Worm (Caenorhabditis elegans): Measurements from ENCODE around the gene rad-50.

rad-50 gene

ce11 chrV:12233425-12233824, 12.0 kb upstream of the rad-50 start:
- TF ChIP-seq flt-1 (GFP tag; IDR thresholded peaks at IDR 0.05), result no peak
- TF ChIP-seq T22C8.4 (GFP tag; IDR thresholded peaks at IDR 0.05), result no peak
- no peak for TF ChIP-seq klf-2 (GFP tag; conservative IDR thresholded peaks at IDR 0.05)
- TF ChIP-seq ztf-23 (GFP tag; IDR thresholded peaks at IDR 0.05), result no peak
- no peak for TF ChIP-seq cog-1 (tag; optimal IDR thresholded peaks at IDR 0.05)
- no peak for TF ChIP-seq ztf-29 (GFP tag; IDR thresholded peaks at IDR 0.05)

ce11 chrV:12234293-12235004, 11.0 kb upstream of the rad-50 start, which contains the start of gene myo-3:
Gene myo-3, minus strand, starts transcription at chrV:12234343.
- no peak for TF ChIP-seq med-1 (GFP tag; optimal IDR thresholded peaks at IDR 0.05; ENCODE audit: insufficient read depth)
- no peak for TF ChIP-seq ref-1 (GFP tag; conservative IDR thresholded peaks at IDR 0.05)
- no peak for TF ChIP-seq klf-2 (GFP tag; conservative IDR thresholded peaks at IDR 0.05)
- no peak for TF ChIP-seq ztf-29 (GFP tag; IDR thresholded peaks at IDR 0.05)
- TF ChIP-seq tab-1 (GFP tag; IDR thresholded peaks at IDR 0.05), result no peak
- TF ChIP-seq flt-1 (GFP tag; IDR thresholded peaks at IDR 0.05), result no peak
- no peak for TF ChIP-seq cog-1 (tag; optimal IDR thresholded peaks at IDR 0.05)
- TF ChIP-seq T22C8.4 (GFP tag; IDR thresholded peaks at IDR 0.05), result no peak
- no peak for TF ChIP-seq ztf-23 (GFP tag; IDR thresholded peaks at IDR 0.05)

ce11 chrV:12235502-12235901, 9.9 kb upstream of the rad-50 start:
- TF ChIP-seq cog-1 (tag; optimal IDR thresholded peaks at IDR 0.05), result no peak
- no peak for TF ChIP-seq med-1 (GFP tag; optimal IDR thresholded peaks at IDR 0.05; ENCODE audit: insufficient read depth)
- no peak for TF ChIP-seq ztf-23 (GFP tag; IDR thresholded peaks at IDR 0.05)

- TF ChIP-seq tab-1 (GFP tag; IDR thresholded peaks at IDR 0.05), result no peak
- TF ChIP-seq med-1 (GFP tag; optimal IDR thresholded peaks at IDR 0.05; ENCODE audit: insufficient read depth), result no peak
- no peak for TF ChIP-seq klf-2 (GFP tag; conservative IDR thresholded peaks at IDR 0.05)
- TF ChIP-seq cog-1 (tag; optimal IDR thresholded peaks at IDR 0.05), result no peak
- TF ChIP-seq ref-1 (GFP tag; conservative IDR thresholded peaks at IDR 0.05), result no peak
- no peak for TF ChIP-seq flt-1 (GFP tag; IDR thresholded peaks at IDR 0.05)
- no peak for TF ChIP-seq ztf-29 (GFP tag; IDR thresholded peaks at IDR 0.05)
- TF ChIP-seq ztf-23 (GFP tag; IDR thresholded peaks at IDR 0.05), result no peak
- TF ChIP-seq T22C8.4 (GFP tag; IDR thresholded peaks at IDR 0.05), result no peak
These were observed 4.3 kb upstream of the rad-50 start, which contains the start of gene ttr-22 for ce11 chrV:12241126-12241525. Gene ttr-22, plus strand, starts transcription at chrV:12241426.

DNA sequence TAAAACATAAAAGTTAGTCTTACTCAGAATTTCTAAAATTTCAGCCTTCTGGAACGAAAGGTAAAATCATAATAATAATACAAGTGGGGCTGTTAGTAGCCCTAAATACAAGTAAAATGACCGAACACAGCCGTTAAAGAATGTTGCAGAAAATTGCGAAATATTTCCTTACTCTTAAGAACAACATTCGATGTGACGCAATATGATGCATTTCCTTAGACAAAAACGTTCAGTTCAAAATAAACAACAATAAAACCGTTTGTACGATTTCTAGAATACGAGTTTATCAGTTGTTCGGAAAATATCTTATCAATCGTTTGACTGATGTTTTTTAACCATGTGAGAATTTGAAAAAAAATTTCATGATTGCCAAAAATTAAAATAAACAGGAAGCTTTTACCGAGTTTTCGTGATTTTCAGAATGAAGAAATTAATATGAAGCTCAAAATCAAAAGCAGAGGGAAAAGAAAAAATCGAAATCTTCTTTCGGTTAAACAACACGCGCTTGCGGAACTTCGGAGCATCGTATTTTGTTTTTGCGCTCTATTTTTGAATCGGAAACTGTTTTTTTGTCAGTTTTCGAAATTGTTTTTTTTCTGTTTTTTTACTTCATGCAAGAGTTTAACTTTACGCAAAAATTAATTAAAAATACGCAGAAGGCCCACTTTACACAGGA, 469 bp downstream of the rad-50 start:
- no peak for TF ChIP-seq T22C8.4 (GFP tag; IDR thresholded peaks at IDR 0.05)
- no peak for TF ChIP-seq med-1 (GFP tag; optimal IDR thresholded peaks at IDR 0.05; ENCODE audit: insufficient read depth)
- TF ChIP-seq ztf-23 (GFP tag; IDR thresholded peaks at IDR 0.05), result no peak
- TF ChIP-seq ref-1 (GFP tag; conservative IDR thresholded peaks at IDR 0.05), result no peak
- TF ChIP-seq cog-1 (tag; optimal IDR thresholded peaks at IDR 0.05), result no peak
- no peak for TF ChIP-seq ztf-29 (GFP tag; IDR thresholded peaks at IDR 0.05)
- TF ChIP-seq klf-2 (GFP tag; conservative IDR thresholded peaks at IDR 0.05), result no peak
- TF ChIP-seq tab-1 (GFP tag; IDR thresholded peaks at IDR 0.05), result no peak
- TF ChIP-seq flt-1 (GFP tag; IDR thresholded peaks at IDR 0.05), result no peak

ce11 chrV:12251041-12251440, 5.6 kb downstream of the rad-50 start, which contains the start of gene T04H1.5:
Gene T04H1.5, plus strand, starts transcription at chrV:12251341.
- no peak for TF ChIP-seq ztf-23 (GFP tag; IDR thresholded peaks at IDR 0.05)
- TF ChIP-seq tab-1 (GFP tag; IDR thresholded peaks at IDR 0.05), result no peak
- no peak for TF ChIP-seq flt-1 (GFP tag; IDR thresholded peaks at IDR 0.05)
- no peak for TF ChIP-seq cog-1 (tag; optimal IDR thresholded peaks at IDR 0.05)
- TF ChIP-seq ref-1 (GFP tag; conservative IDR thresholded peaks at IDR 0.05), result no peak
- TF ChIP-seq med-1 (GFP tag; optimal IDR thresholded peaks at IDR 0.05; ENCODE audit: insufficient read depth), result no peak
- no peak for TF ChIP-seq klf-2 (GFP tag; conservative IDR thresholded peaks at IDR 0.05)
- TF ChIP-seq T22C8.4 (GFP tag; IDR thresholded peaks at IDR 0.05), result no peak
- no peak for TF ChIP-seq ztf-29 (GFP tag; IDR thresholded peaks at IDR 0.05)

DNA sequence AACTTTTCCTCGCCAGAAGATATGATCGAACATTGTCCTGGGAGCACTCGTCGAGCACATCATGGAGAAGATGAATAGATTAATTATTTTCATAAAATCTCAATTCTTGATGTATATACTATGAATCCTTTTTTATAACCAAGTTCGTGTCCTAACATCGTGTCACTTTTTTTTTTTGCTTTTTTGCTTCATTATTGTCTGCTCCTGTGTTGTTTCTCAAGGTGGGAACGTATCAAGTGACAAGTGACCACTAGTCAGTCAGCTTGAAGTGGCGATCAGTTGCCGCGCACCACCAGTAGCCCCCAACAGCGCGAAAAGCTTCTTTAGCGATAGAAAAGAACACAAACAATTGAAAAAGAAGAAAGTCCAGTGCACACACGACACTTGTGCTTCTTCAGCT, 6.8 kb downstream of the rad-50 start, which contains the start of gene lrx-1:
TSS of gene lrx-1 (plus strand) at position 301 of the 400 bp plus-strand sequence.
- TF ChIP-seq ztf-29 (GFP tag; IDR thresholded peaks at IDR 0.05) (no peak), klf-2 (GFP tag; conservative IDR thresholded peaks at IDR 0.05) (no peak), T22C8.4 (GFP tag; IDR thresholded peaks at IDR 0.05) (no peak), tab-1 (GFP tag; IDR thresholded peaks at IDR 0.05) (no peak), flt-1 (GFP tag; IDR thresholded peaks at IDR 0.05) (no peak), ztf-23 (GFP tag; IDR thresholded peaks at IDR 0.05) (no peak), med-1 (GFP tag; optimal IDR thresholded peaks at IDR 0.05; ENCODE audit: insufficient read depth) (no peak), cog-1 (tag; optimal IDR thresholded peaks at IDR 0.05) (no peak), ref-1 (GFP tag; conservative IDR thresholded peaks at IDR 0.05) (no peak)

DNA sequence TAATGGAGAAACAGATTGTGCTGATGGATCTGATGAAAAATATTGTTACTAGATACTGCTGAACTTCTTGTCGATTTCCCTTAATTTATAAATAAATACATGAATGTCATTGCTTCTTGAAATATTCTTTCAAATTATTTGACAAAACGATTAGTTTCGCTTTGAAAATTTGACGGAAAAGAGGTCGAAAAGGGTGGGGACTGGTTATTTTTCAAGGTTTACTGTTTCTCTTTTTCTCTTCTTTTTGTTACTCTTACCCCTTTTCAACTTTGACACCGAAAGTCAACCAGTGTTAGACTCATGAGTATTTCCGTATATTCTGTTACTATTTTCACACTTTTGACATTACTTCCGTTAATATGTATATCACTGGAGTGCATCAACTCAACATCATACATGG, 9.9 kb downstream of the rad-50 start, which contains the start of gene T04H1.12:
TSS of gene T04H1.12 (plus strand) at position 301 of the 400 bp plus-strand sequence.
- TF ChIP-seq ztf-29 (GFP tag; IDR thresholded peaks at IDR 0.05) (no peak), flt-1 (GFP tag; IDR thresholded peaks at IDR 0.05) (no peak)

DNA sequence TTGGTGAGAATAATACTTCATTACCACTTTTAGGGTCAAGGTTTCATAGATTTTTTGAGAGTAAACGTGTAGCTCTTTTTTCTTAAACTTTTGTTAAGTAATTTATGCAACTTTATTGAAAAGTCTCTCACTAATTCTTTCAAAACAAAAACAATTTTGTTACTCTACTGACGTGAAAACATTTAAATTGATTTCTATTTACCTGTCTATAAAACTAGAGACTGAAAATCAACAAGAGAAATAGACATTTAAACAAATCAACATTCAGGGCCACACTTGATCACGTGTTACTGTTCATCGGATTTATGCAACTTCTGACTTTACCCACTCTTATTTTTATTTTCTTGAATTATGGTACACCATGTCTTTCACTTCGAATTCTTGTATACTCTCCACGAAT, 11.0 kb downstream of the rad-50 start, which contains the start of gene ugt-55:
TSS of gene ugt-55 (plus strand) at position 301 of the 400 bp plus-strand sequence.
- no peak for TF ChIP-seq klf-2 (GFP tag; conservative IDR thresholded peaks at IDR 0.05)

DNA sequence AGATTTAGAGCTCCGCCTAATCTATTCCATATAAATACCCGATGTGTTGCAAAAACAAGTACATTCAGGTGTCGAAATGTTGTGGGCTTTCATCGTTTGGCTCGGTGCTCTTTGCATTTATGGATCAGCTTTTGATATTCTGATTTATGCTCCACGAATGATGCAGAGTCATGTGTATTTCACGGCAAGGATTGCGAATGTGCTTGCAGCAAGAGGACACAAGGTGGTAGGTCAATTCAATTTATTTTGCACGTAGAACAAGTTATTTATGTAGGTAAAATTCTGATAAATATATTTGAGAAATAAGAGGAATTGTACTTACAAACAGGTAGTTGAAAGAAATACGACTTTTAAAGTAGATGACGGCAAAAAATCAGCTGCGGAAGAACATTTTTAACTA, 13.5 kb downstream of the rad-50 start, which contains the start of gene ugt-56:
TSS of gene ugt-56 (plus strand) at position 61 of the 400 bp plus-strand sequence.
- no peak for TF ChIP-seq flt-1 (GFP tag; IDR thresholded peaks at IDR 0.05)
- no peak for TF ChIP-seq klf-2 (GFP tag; conservative IDR thresholded peaks at IDR 0.05)
- TF ChIP-seq med-1 (GFP tag; optimal IDR thresholded peaks at IDR 0.05; ENCODE audit: insufficient read depth), result no peak
- TF ChIP-seq ztf-29 (GFP tag; IDR thresholded peaks at IDR 0.05), result no peak
- TF ChIP-seq tab-1 (GFP tag; IDR thresholded peaks at IDR 0.05), result no peak
- TF ChIP-seq ztf-23 (GFP tag; IDR thresholded peaks at IDR 0.05), result no peak
- TF ChIP-seq ref-1 (GFP tag; conservative IDR thresholded peaks at IDR 0.05), result no peak
